Worm (Caenorhabditis elegans) whole organism, L2 larva: ENCODE data around the gene F37B4.10.

Experiments used
- alr-1 ChIP-seq: fragments of 150-350 bp; optimal IDR thresholded peaks from 2 replicates; lab custom pipeline; 2014; ENCODE audit warnings: missing biosample characterization, missing genetic modification characterization
- ama-1 ChIP-seq: fragments of 150-350 bp; optimal IDR thresholded peaks from 2 replicates; lab custom pipeline; 2018; ENCODE audit warnings: inconsistent platforms
- elt-1 ChIP-seq: fragments of 150-350 bp; optimal IDR thresholded peaks from 2 replicates; lab custom pipeline; 2014; ENCODE audit warnings: missing biosample characterization, missing genetic modification characterization
- lsy-2 ChIP-seq, 2 experiments: fragments of 150-350 bp in 1 of 2; sonication (generic microtip) in 1 of 2; optimal IDR thresholded peaks; 2 replicates each; lab custom pipeline; 2014 to 2017; ENCODE audit warnings: missing biosample characterization in 2 of 2, missing genetic modification characterization in 2 of 2
- snpc-4 ChIP-seq: fragments of 150-350 bp; optimal IDR thresholded peaks from 2 replicates; lab custom pipeline; 2014; ENCODE audit warnings: missing biosample characterization, missing genetic modification characterization

DNA sequence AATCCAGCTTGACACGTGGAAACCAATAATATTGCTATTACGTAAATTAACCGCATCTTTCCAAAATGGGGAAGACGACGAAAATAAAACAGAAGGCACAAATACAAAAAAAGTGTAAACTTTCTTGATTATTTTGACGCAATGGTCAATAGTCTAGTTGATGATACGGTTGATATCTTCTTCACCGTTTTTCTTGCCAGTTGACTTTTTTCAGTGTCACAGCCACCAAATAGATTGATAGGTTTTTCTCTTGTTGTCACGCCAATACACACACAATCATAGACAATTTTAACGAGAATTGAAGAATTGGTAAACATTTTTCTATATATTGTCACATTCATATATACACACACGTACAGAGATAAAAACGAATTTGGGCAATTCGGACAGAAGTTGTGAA lies 32.1 kb upstream of the F37B4.10 start, which contains the start of gene zmp-3:
- no peak for TF ChIP-seq snpc-4
- no peak for TF ChIP-seq ama-1
- TF ChIP-seq elt-1 (tag; lab: Kevin White, UChicago) = no peak
- no peak for TF ChIP-seq alr-1
- TF ChIP-seq lsy-2 (tag; optimal IDR thresholded peaks at IDR 0.05; lab: Kevin White, UChicago) = no peak
